Fruit fly (Drosophila melanogaster) Kc167 (cell line): ENCODE data around the gene Srp19.

Experiments
- Sin3A ChIP-seq: fragments of >200 bp; optimal IDR thresholded peaks from 2 replicates; lab custom pipeline; 2018; ENCODE audit warnings: missing external identifiers
- h ChIP-seq: fragments of >200 bp; optimal IDR thresholded peaks from 3 replicates; lab custom pipeline; 2018; ENCODE audit warnings: missing external identifiers
- psq ChIP-seq: fragments of >200 bp; optimal IDR thresholded peaks from 2 replicates; lab custom pipeline; 2017; ENCODE audit warnings: missing external identifiers

DNA sequence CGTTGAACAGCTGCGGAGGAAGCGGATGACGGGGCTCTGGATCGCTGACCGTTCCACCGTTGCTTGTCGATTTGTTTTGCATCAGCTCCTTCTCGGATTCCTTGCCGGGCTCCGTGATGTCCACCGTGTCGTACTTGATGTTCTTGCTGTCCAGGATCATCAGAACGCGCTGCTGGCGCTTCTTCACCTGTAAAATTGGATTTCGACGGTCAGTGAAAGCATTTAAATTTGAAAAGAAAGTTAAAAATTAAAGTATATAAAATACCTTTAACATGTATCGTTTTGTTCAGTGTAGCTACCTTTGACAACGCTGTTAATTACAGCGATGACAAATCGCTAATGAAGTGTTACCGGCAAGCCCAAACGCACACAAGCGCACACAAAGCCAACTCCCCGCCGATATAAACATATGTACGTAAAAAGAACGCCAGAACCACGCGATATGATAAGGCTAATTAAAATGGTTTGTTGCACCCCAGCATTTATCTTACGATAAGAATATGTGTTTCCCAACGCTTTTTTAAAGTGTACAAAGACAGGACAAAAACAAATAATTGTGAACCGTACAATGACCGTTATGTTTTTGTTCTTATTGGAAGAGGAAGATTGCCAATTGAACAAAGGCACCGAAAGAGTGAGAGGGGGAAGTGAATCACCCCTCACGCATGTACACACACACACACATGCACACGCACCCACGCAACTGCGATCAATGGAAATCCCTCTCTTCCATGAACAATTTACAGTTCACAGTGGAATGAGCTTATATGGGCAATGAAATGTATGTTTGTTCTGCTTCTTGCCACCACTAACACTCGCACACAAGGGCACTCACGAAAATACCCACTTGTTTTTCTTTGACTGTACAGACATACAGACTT lies 20.2 kb upstream of the Srp19 start:
- TF ChIP-seq h (lab: Kevin White, UChicago) (no peak), Sin3A (lab: Kevin White, UChicago) (no peak), psq (lab: Kevin White, UChicago) (no peak)
